Fruit fly (Drosophila melanogaster) whole organism, embryonic: Measurements from ENCODE around the gene CG8312.

ENCODE experiments used
- Atf3 ChIP-seq: fragments of 200-800 bp; sonication (Bioruptor generic); optimal IDR thresholded peaks from 3 replicates; lab custom pipeline; 2016; ENCODE audit warnings: missing biosample characterization, missing genetic modification characterization
- Bdp1 ChIP-seq: fragments of 200-800 bp; sonication (Bioruptor generic); optimal IDR thresholded peaks from 3 replicates; lab custom pipeline; 2016; ENCODE audit warnings: missing biosample characterization, missing genetic modification characterization
- Blimp-1 ChIP-seq: fragments of 200-800 bp; sonication (Bioruptor generic); optimal IDR thresholded peaks from 3 replicates; lab custom pipeline; 2018; ENCODE audit warnings: missing biosample characterization, missing genetic modification characterization, mild to moderate bottlenecking, moderate library complexity, missing genetic modification reagents
- CG1024 ChIP-seq: fragments of 200-800 bp; sonication (Bioruptor generic); IDR thresholded peaks from 2 replicates; pipeline ENCODE4 v1.3.6; 2022; ENCODE audit warnings: missing biosample characterization, missing genetic modification characterization
- CG10267 ChIP-seq: fragments of 200-800 bp; sonication (Bioruptor generic); optimal IDR thresholded peaks from 2 replicates; lab custom pipeline; 2018; ENCODE audit warnings: missing biosample characterization, mild to moderate bottlenecking, missing genetic modification characterization, moderate library complexity
- CG10321 ChIP-seq: fragments of 200-800 bp; sonication (Bioruptor generic); IDR thresholded peaks from 2 replicates; pipeline ENCODE4 v1.3.6; 2022; ENCODE audit warnings: missing biosample characterization, missing genetic modification characterization
- CG10654 ChIP-seq: fragments of 200-800 bp; sonication (Bioruptor generic); optimal IDR thresholded peaks from 2 replicates; lab custom pipeline; 2016; ENCODE audit warnings: missing biosample characterization, missing genetic modification characterization
- CG11456 ChIP-seq: fragments of 200-800 bp; sonication (Bioruptor generic); IDR thresholded peaks from 3 replicates; pipeline ENCODE4 v1.3.6; 2022; ENCODE audit warnings: missing biosample characterization, missing genetic modification characterization
- CG12155 ChIP-seq: fragments of 200-800 bp; sonication (Bioruptor generic); optimal IDR thresholded peaks from 3 replicates; lab custom pipeline; 2016; ENCODE audit warnings: missing biosample characterization, missing genetic modification characterization
- CG15601 ChIP-seq: fragments of 200-800 bp; sonication (Bioruptor generic); optimal IDR thresholded peaks from 3 replicates; lab custom pipeline; 2019; ENCODE audit warnings: missing biosample characterization, mild to moderate bottlenecking, missing genetic modification characterization, moderate library complexity
- CG16813 ChIP-seq: fragments of 200-800 bp; sonication (Bioruptor generic); IDR thresholded peaks from 3 replicates; pipeline ENCODE4 v1.3.6; 2022; ENCODE audit warnings: missing biosample characterization, missing genetic modification characterization; ENCODE audit not compliant: partially characterized antibody
- CG17612 ChIP-seq: fragments of 200-800 bp; sonication (Bioruptor generic); IDR thresholded peaks from 2 replicates; pipeline ENCODE4 v1.3.6; 2022; ENCODE audit warnings: missing biosample characterization, missing genetic modification characterization
- CG17912 ChIP-seq: fragments of 200-800 bp; sonication (Bioruptor generic); optimal IDR thresholded peaks from 2 replicates; lab custom pipeline; 2018; ENCODE audit warnings: missing biosample characterization, mild to moderate bottlenecking, missing genetic modification characterization
- CG18262 ChIP-seq: fragments of 200-800 bp; optimal IDR thresholded peaks from 3 replicates; lab custom pipeline; 2019; ENCODE audit warnings: missing biosample characterization, mild to moderate bottlenecking, missing genetic modification characterization, moderate library complexity
- CG2712 ChIP-seq: fragments of 200-800 bp; optimal IDR thresholded peaks from 3 replicates; lab custom pipeline; 2019; ENCODE audit warnings: missing biosample characterization, mild to moderate bottlenecking, missing genetic modification characterization, moderate library complexity
- CG30403 ChIP-seq: fragments of 200-800 bp; sonication (Bioruptor generic); optimal IDR thresholded peaks from 3 replicates; lab custom pipeline; 2016; ENCODE audit warnings: missing biosample characterization, missing genetic modification characterization
- CG30431 ChIP-seq: fragments of 200-800 bp; sonication (Bioruptor generic); optimal IDR thresholded peaks from 2 replicates; lab custom pipeline; 2017; ENCODE audit warnings: missing biosample characterization, missing genetic modification characterization
- CG32772 ChIP-seq: fragments of 200-800 bp; sonication (Bioruptor generic); IDR thresholded peaks from 2 replicates; pipeline ENCODE4 v1.3.6; 2022; ENCODE audit warnings: missing biosample characterization, missing genetic modification characterization
- CG3407 ChIP-seq: fragments of 200-800 bp; sonication (Bioruptor generic); optimal IDR thresholded peaks from 2 replicates; lab custom pipeline; 2018; ENCODE audit warnings: missing biosample characterization, mild to moderate bottlenecking, missing genetic modification characterization
- CG4820 ChIP-seq: fragments of 200-800 bp; sonication (Bioruptor generic); optimal IDR thresholded peaks from 3 replicates; lab custom pipeline; 2016; ENCODE audit warnings: missing biosample characterization, missing genetic modification characterization
- CG5953 ChIP-seq: fragments of 200-800 bp; sonication (Bioruptor generic); IDR thresholded peaks from 2 replicates; pipeline ENCODE4 v1.3.6; 2022; ENCODE audit warnings: missing biosample characterization, missing genetic modification characterization
- CG6272 ChIP-seq: fragments of 200-800 bp; sonication (Bioruptor generic); IDR thresholded peaks from 2 replicates; pipeline ENCODE4 v1.3.6; 2022; ENCODE audit warnings: missing biosample characterization, missing genetic modification characterization
- CG6791 ChIP-seq: fragments of 200-800 bp; sonication (Bioruptor generic); IDR thresholded peaks from 3 replicates; pipeline ENCODE4 v1.3.6; 2022; ENCODE audit warnings: missing biosample characterization, missing genetic modification characterization; ENCODE audit not compliant: partially characterized antibody
- CG6813 ChIP-seq: fragments of 200-800 bp; sonication (Bioruptor generic); optimal IDR thresholded peaks from 2 replicates; lab custom pipeline; 2017; ENCODE audit warnings: missing biosample characterization, missing genetic modification characterization, mild to moderate bottlenecking, moderate library complexity, missing genetic modification reagents
- CG7556 ChIP-seq: fragments of 200-800 bp; sonication (Bioruptor generic); optimal IDR thresholded peaks from 2 replicates; lab custom pipeline; 2017; ENCODE audit warnings: missing biosample characterization, mild to moderate bottlenecking, missing genetic modification characterization
- CG7745 ChIP-seq: fragments of 200-800 bp; sonication (Bioruptor generic); optimal IDR thresholded peaks from 2 replicates; lab custom pipeline; 2018; ENCODE audit warnings: missing biosample characterization, mild to moderate bottlenecking, missing genetic modification characterization, moderate library complexity
- CG7928 ChIP-seq: fragments of 200-800 bp; sonication (Bioruptor generic); optimal IDR thresholded peaks from 2 replicates; lab custom pipeline; 2017; ENCODE audit warnings: missing biosample characterization, mild to moderate bottlenecking, missing genetic modification characterization
- CG7963 ChIP-seq: fragments of 200-800 bp; sonication (Bioruptor generic); IDR thresholded peaks from 3 replicates; pipeline ENCODE4 v1.3.6; 2022; ENCODE audit warnings: missing biosample characterization, missing genetic modification characterization; ENCODE audit not compliant: partially characterized antibody
- CG7987 ChIP-seq: fragments of 200-800 bp; sonication (Bioruptor generic); optimal IDR thresholded peaks from 2 replicates; lab custom pipeline; 2018; ENCODE audit warnings: missing biosample characterization, mild to moderate bottlenecking, missing genetic modification characterization, moderate library complexity
- CG8478 ChIP-seq: fragments of >200 bp; optimal IDR thresholded peaks from 2 replicates; lab custom pipeline; 2018
- E2f1 ChIP-seq: fragments of 200-800 bp; sonication (Bioruptor generic); IDR thresholded peaks from 2 replicates; pipeline ENCODE4 v1.3.6; 2022; ENCODE audit warnings: missing biosample characterization, missing genetic modification characterization
- HLHmδ ChIP-seq: fragments of 200-800 bp; sonication (Bioruptor generic); optimal IDR thresholded peaks from 2 replicates; lab custom pipeline; 2018; ENCODE audit warnings: missing biosample characterization, mild to moderate bottlenecking, missing genetic modification characterization, moderate library complexity
- Hey ChIP-seq: fragments of 200-800 bp; sonication (Bioruptor generic); optimal IDR thresholded peaks from 3 replicates; lab custom pipeline; 2018; ENCODE audit warnings: missing biosample characterization, mild to moderate bottlenecking, missing genetic modification characterization
- HmgZ ChIP-seq: fragments of 200-800 bp; sonication (Bioruptor generic); optimal IDR thresholded peaks from 2 replicates; lab custom pipeline; 2018; ENCODE audit warnings: missing biosample characterization, mild to moderate bottlenecking, missing genetic modification characterization
- Hmx ChIP-seq: fragments of 200-800 bp; sonication (Bioruptor generic); optimal IDR thresholded peaks from 2 replicates; lab custom pipeline; 2016; ENCODE audit warnings: missing biosample characterization, missing genetic modification characterization
- NFAT ChIP-seq: fragments of 200-800 bp; sonication (Bioruptor generic); IDR thresholded peaks from 2 replicates; pipeline ENCODE4 v1.3.6; 2022; ENCODE audit warnings: missing biosample characterization, missing genetic modification characterization
- Optix ChIP-seq: fragments of 200-800 bp; sonication (Bioruptor generic); IDR thresholded peaks from 3 replicates; pipeline ENCODE4 v1.3.6; 2022; ENCODE audit warnings: missing biosample characterization, missing genetic modification characterization
- Rx ChIP-seq: fragments of 200-800 bp; sonication (Bioruptor generic); IDR thresholded peaks from 2 replicates; pipeline ENCODE4 v1.3.6; 2022; ENCODE audit warnings: missing biosample characterization, missing genetic modification characterization
- aop ChIP-seq: fragments of 200-800 bp; sonication (Bioruptor generic); IDR thresholded peaks from 2 replicates; pipeline ENCODE4 v1.3.6; 2022; ENCODE audit warnings: missing biosample characterization, missing genetic modification characterization
- ara ChIP-seq: fragments of 200-800 bp; sonication (Bioruptor generic); IDR thresholded peaks from 2 replicates; pipeline ENCODE4 v1.3.6; 2022; ENCODE audit warnings: missing biosample characterization, missing genetic modification characterization
- cad ChIP-seq: fragments of >200 bp; optimal IDR thresholded peaks from 2 replicates; lab custom pipeline; 2017; ENCODE audit warnings: missing biosample characterization, missing genetic modification characterization
- crol ChIP-seq: fragments of 200-800 bp; sonication (Bioruptor generic); IDR thresholded peaks from 2 replicates; pipeline ENCODE4 v1.3.6; 2022; ENCODE audit warnings: missing biosample characterization, missing genetic modification characterization
- crp ChIP-seq, 2 experiments: fragments of 200-800 bp; sonication (Bioruptor generic); optimal IDR thresholded peaks; 2 replicates in 1 of 2; 3 replicates in 1 of 2; lab custom pipeline; 2017; ENCODE audit warnings: missing biosample characterization in 2 of 2, missing genetic modification characterization in 2 of 2, mild to moderate bottlenecking in 1 of 2, moderate library complexity in 1 of 2
- grn ChIP-seq: fragments of 200-800 bp; sonication (Bioruptor generic); optimal IDR thresholded peaks from 3 replicates; lab custom pipeline; 2017; ENCODE audit warnings: missing biosample characterization, missing genetic modification characterization
- peb ChIP-seq: fragments of 200-800 bp; sonication (Bioruptor generic); IDR thresholded peaks from 2 replicates; pipeline ENCODE4 v1.3.6; 2022; ENCODE audit warnings: missing biosample characterization, missing genetic modification characterization
- scrt ChIP-seq: fragments of 200-800 bp; sonication (Bioruptor generic); optimal IDR thresholded peaks from 2 replicates; lab custom pipeline; 2018; ENCODE audit warnings: missing biosample characterization, mild to moderate bottlenecking, missing genetic modification characterization, moderate library complexity
- sd ChIP-seq: fragments of 200-800 bp; sonication (Bioruptor generic); optimal IDR thresholded peaks from 3 replicates; lab custom pipeline; 2018; ENCODE audit warnings: missing biosample characterization, mild to moderate bottlenecking, missing genetic modification characterization, moderate library complexity
- slp2 ChIP-seq: fragments of 200-800 bp; sonication (Bioruptor generic); optimal IDR thresholded peaks from 2 replicates; lab custom pipeline; 2016; ENCODE audit warnings: missing biosample characterization, missing genetic modification characterization
- tll ChIP-seq, 2 experiments: fragments of 200-800 bp in 1 of 2; fragments of >200 bp in 1 of 2; sonication (Bioruptor generic) in 1 of 2; optimal IDR thresholded peaks; 2 replicates each; lab custom pipeline; 2017 to 2019; ENCODE audit warnings: missing biosample characterization in 2 of 2, missing genetic modification characterization in 2 of 2, mild to moderate bottlenecking in 1 of 2, moderate library complexity in 1 of 2
- twi ChIP-seq: fragments of 200-800 bp; optimal IDR thresholded peaks from 2 replicates; lab custom pipeline; 2019; ENCODE audit warnings: missing biosample characterization, mild to moderate bottlenecking, missing genetic modification characterization, moderate library complexity
- vnd ChIP-seq: fragments of 200-800 bp; sonication (Bioruptor generic); IDR thresholded peaks from 3 replicates; pipeline ENCODE4 v1.3.6; 2022; ENCODE audit warnings: missing biosample characterization, missing genetic modification characterization; ENCODE audit not compliant: partially characterized antibody
- wor ChIP-seq: fragments of 200-800 bp; sonication (Bioruptor generic); IDR thresholded peaks from 2 replicates; pipeline ENCODE4 v1.3.6; 2022; ENCODE audit warnings: missing biosample characterization, missing genetic modification characterization

CG8312 gene

dm6 chr3R:9600558-9600959, 9.4 kb downstream of the CG8312 start (continued):
- no peak for TF ChIP-seq CG12155 (GFP tag; lab: Kevin White, UChicago)
- TF ChIP-seq scrt = peak; percentile 49
- TF ChIP-seq CG17612 (GFP tag; lab: Robert Waterston, UW) = 0 out of 2 replicates have a peak, but pooled peaks have one; percentile 12
- TF ChIP-seq vnd (GFP tag; lab: Robert Waterston, UW) = no peak
- TF ChIP-seq CG7928 = peak; percentile 37
- no peak for TF ChIP-seq CG30431 (GFP tag; lab: Kevin White, UChicago)
- TF ChIP-seq CG7963 = no peak
- TF ChIP-seq CG8478 (lab: Kevin White, UChicago) = no peak
- TF ChIP-seq cad (GFP tag; lab: Kevin White, UChicago) = no peak
- TF ChIP-seq CG6791 = no peak
- TF ChIP-seq CG10321 (GFP tag; lab: Robert Waterston, UW) = no peak
- no peak for TF ChIP-seq CG10654 (GFP tag; lab: Kevin White, UChicago)
- TF ChIP-seq HLHmδ (GFP tag; lab: Kevin White, UChicago) = no peak
- peak; percentile 41 for TF ChIP-seq Blimp-1 (GFP tag; lab: Kevin White, UChicago)
- no peak for TF ChIP-seq aop (GFP tag; lab: Robert Waterston, UW)
- no peak for TF ChIP-seq CG5953
- TF ChIP-seq CG10267 (tag; lab: Kevin White, UChicago) = peak; percentile 3
- no peak; the same call in 2 of the 3 replicates for TF ChIP-seq CG11456
- TF ChIP-seq CG7745 (tag; lab: Kevin White, UChicago) = no peak
- no peak for TF ChIP-seq Bdp1 (GFP tag; lab: Kevin White, UChicago)
- TF ChIP-seq CG6813 = peak; percentile 39
- no peak for TF ChIP-seq ara (GFP tag; lab: Robert Waterston, UW)
- peak; percentile 2 for TF ChIP-seq sd (tag; lab: Kevin White, UChicago)
- TF ChIP-seq CG1024 = no peak
- peak; percentile 45 for TF ChIP-seq CG2712 (tag; lab: Kevin White, UChicago)
- no peak for TF ChIP-seq peb
- no peak for TF ChIP-seq CG32772 (GFP tag; lab: Robert Waterston, UW)
- peak; percentile 28 for TF ChIP-seq CG7556
- no peak for TF ChIP-seq crp (GFP tag; optimal IDR thresholded peaks at IDR 0.05; lab: Kevin White, UChicago)
- no peak for TF ChIP-seq E2f1
- no peak for TF ChIP-seq slp2 (GFP tag; lab: Kevin White, UChicago)
- no peak for TF ChIP-seq tll (GFP tag; optimal IDR thresholded peaks at IDR 0.05; lab: Kevin White, UChicago)
- TF ChIP-seq CG15601 (tag; lab: Kevin White, UChicago) = peak; percentile 59
- TF ChIP-seq grn (GFP tag; lab: Kevin White, UChicago) = peak; percentile 85
- TF ChIP-seq crol (GFP tag; lab: Robert Waterston, UW) = 0 out of 2 replicates have a peak, but pooled peaks have one; percentile 19
- TF ChIP-seq CG4820 (GFP tag; lab: Kevin White, UChicago) = no peak
- peak; percentile 6 for TF ChIP-seq CG7987 (GFP tag; lab: Kevin White, UChicago)
- no peak for TF ChIP-seq Optix (GFP tag; lab: Robert Waterston, UW)
- no peak for TF ChIP-seq Atf3
- peak; percentile 37 for TF ChIP-seq CG3407
- TF ChIP-seq NFAT (GFP tag; lab: Robert Waterston, UW) = peak; percentile 40; the same call in 1 of the 2 replicates
- TF ChIP-seq Rx (GFP tag; lab: Robert Waterston, UW) = no peak
- TF ChIP-seq Hmx (GFP tag; lab: Kevin White, UChicago) = no peak
- TF ChIP-seq twi (tag; lab: Kevin White, UChicago) = no peak
- no peak for TF ChIP-seq CG16813 (GFP tag; lab: Robert Waterston, UW)
- TF ChIP-seq CG30403 (GFP tag; lab: Kevin White, UChicago) = peak; percentile 25
- no peak for TF ChIP-seq CG17912 (GFP tag; lab: Kevin White, UChicago)
- no peak for TF ChIP-seq HmgZ (tag; lab: Kevin White, UChicago)
- no peak for TF ChIP-seq Hey (tag; lab: Kevin White, UChicago)
- TF ChIP-seq CG18262 (tag; lab: Kevin White, UChicago) = peak; percentile 56
- TF ChIP-seq wor (GFP tag; lab: Robert Waterston, UW) = no peak
- TF ChIP-seq CG6272 (GFP tag; lab: Robert Waterston, UW) = no peak
